Worm (Caenorhabditis elegans): ENCODE results near the gene pro-2.

The pro-2 gene

DNA sequence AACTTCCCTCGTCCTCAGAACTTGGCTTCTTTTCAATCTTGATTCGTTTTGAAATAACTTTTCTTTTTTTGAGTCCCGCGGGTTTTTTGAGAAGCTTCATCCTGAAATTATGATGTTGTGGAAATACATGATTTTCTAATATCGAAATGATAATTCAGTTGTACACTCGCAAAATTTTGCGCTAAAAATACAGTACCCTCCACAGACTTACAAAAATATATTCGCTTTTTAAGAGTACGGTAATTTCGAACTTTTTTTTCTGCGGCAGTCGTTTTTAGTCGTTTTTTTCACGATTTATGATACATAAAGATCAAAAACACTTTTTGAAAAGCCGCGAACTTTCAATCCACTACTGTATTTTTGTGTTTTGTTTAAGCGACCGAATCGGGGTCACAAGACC lies at the start of gene pro-2:
TSS of gene pro-2 (minus strand) at position 101 of the 400 bp plus-strand sequence.
- no peak for TF ChIP-seq ref-1 (GFP tag; conservative IDR thresholded peaks at IDR 0.05)
- no peak for TF ChIP-seq med-1 (GFP tag; optimal IDR thresholded peaks at IDR 0.05; ENCODE audit: insufficient read depth)
- TF ChIP-seq cog-1 (tag; optimal IDR thresholded peaks at IDR 0.05) = no peak
- no peak for TF ChIP-seq flt-1 (GFP tag; IDR thresholded peaks at IDR 0.05)
- TF ChIP-seq tab-1 (GFP tag; IDR thresholded peaks at IDR 0.05) = no peak
- no peak for TF ChIP-seq ztf-29 (GFP tag; IDR thresholded peaks at IDR 0.05)
- no peak for TF ChIP-seq klf-2 (GFP tag; conservative IDR thresholded peaks at IDR 0.05)
- no peak for TF ChIP-seq T22C8.4 (GFP tag; IDR thresholded peaks at IDR 0.05)
- no peak for TF ChIP-seq ztf-23 (GFP tag; IDR thresholded peaks at IDR 0.05)

DNA sequence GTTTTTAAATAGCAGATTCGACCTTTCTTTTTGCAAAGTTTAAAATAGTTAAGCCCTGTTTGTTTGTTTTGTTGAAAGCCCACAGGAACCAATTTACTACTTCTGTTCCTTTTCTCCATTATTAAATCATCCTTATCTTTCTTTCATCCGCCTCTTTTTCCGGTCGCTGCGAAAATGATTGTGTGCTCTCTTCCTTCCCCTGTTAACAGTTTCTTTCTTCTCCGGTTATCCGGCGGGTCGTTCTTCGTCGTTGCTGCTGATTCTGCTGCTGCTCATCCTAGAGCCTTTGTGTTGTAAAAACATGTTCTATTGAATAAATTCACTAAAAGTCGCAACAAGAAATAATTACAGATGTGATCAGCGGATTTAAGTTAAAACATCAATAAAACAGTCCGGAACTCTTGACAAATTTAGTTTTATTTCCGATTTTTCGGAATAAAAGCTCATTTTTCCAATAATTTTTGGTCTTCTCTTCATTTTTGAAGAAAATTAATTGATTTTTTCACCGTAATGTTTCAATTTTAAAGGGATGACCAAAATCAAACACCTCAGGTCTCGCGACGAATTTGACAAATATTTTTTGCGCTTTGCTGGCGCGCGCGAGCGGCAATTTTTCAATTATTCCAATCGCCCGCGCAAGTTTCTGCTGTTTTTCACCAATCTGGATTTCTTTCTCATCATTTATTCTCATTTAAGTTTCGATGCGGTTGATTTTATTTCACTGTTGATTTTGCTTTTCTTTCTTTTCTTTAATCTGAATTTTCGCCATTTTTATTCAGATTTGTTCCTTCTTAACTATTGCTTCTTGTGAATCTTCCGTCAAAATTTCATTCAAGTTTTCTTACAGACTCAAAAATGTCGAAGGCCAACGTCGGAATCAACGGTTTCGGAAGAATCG lies 48.6 kb upstream of the pro-2 start, which contains the start of gene gpd-1:
TSS of gene gpd-1 (plus strand) at position 848 of the 898 bp plus-strand sequence.
- no peak for TF ChIP-seq ztf-23 (GFP tag; IDR thresholded peaks at IDR 0.05)
- no peak for TF ChIP-seq ref-1 (GFP tag; conservative IDR thresholded peaks at IDR 0.05)
- TF ChIP-seq med-1 (GFP tag; optimal IDR thresholded peaks at IDR 0.05; ENCODE audit: insufficient read depth) = no peak
- no peak for TF ChIP-seq ztf-29 (GFP tag; IDR thresholded peaks at IDR 0.05)
- TF ChIP-seq T22C8.4 (GFP tag; IDR thresholded peaks at IDR 0.05) = no peak
- no peak for TF ChIP-seq klf-2 (GFP tag; conservative IDR thresholded peaks at IDR 0.05)
- TF ChIP-seq cog-1 (tag; optimal IDR thresholded peaks at IDR 0.05) = no peak
- no peak for TF ChIP-seq flt-1 (GFP tag; IDR thresholded peaks at IDR 0.05)
- no peak for TF ChIP-seq tab-1 (GFP tag; IDR thresholded peaks at IDR 0.05)

DNA sequence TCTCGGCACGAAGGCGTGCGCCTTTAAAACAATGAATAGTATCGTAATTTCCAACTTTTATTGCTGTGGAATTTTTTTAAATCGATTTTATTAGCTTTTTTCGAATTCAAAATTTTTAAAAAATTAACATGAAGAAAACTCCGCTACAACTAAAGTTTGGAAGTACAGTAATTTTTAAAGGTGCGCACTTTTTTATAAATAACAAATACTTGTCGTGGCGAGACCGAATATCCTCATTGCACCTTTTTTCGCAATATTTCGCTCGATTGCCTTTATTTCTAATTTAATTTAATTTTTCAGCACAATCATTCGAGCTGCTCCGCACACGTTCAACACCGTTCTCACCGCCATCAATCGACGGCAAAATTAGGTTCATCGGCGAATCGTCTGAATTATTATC lies 45.9 kb upstream of the pro-2 start, which contains the start of the genes T09F3.2 and T09F3.7:
TSS of gene T09F3.2 (plus strand) at position 301 of the 400 bp plus-strand sequence.
TSS of gene T09F3.7 (plus strand) at position 315 of the 400 bp plus-strand sequence.
- TF ChIP-seq klf-2 (GFP tag; conservative IDR thresholded peaks at IDR 0.05) (no peak), ztf-23 (GFP tag; IDR thresholded peaks at IDR 0.05) (no peak), T22C8.4 (GFP tag; IDR thresholded peaks at IDR 0.05) (no peak), ztf-29 (GFP tag; IDR thresholded peaks at IDR 0.05) (no peak), flt-1 (GFP tag; IDR thresholded peaks at IDR 0.05) (no peak), med-1 (GFP tag; optimal IDR thresholded peaks at IDR 0.05; ENCODE audit: insufficient read depth) (no peak), tab-1 (GFP tag; IDR thresholded peaks at IDR 0.05) (no peak), ref-1 (GFP tag; conservative IDR thresholded peaks at IDR 0.05) (no peak), cog-1 (tag; optimal IDR thresholded peaks at IDR 0.05) (no peak)

DNA sequence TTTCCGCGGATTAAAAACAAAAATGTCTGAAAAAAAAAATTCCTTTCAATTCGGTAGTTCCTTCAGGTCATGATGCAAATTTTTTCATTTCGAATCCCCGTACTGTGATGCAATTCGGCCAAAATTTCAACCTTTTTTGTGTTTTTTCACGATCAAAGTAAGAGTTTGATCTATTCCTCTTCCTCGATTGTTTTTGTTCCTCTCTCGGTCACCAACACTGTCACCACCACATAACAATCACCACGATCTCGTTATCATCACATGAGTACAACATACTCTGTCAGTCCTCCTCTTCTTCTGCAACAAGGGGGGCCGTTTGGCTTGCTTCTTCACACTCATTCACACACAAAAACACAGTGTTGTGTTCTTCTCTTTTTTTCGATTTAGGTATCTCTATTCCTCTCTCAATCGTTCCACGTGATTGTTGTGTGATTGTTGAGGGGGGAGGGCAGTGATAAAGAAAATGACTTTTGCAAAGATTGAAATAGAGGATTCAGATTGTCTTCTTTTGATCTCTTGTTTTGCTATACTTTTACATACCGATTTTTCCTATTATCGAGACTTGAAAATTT lies 45.4 kb upstream of the pro-2 start:
- TF ChIP-seq ztf-29 (GFP tag; IDR thresholded peaks at IDR 0.05) (no peak), ztf-23 (GFP tag; IDR thresholded peaks at IDR 0.05) (no peak), med-1 (GFP tag; optimal IDR thresholded peaks at IDR 0.05; ENCODE audit: insufficient read depth) (no peak), ref-1 (GFP tag; conservative IDR thresholded peaks at IDR 0.05) (no peak), klf-2 (GFP tag; conservative IDR thresholded peaks at IDR 0.05) (no peak), cog-1 (tag; optimal IDR thresholded peaks at IDR 0.05) (no peak), T22C8.4 (GFP tag; IDR thresholded peaks at IDR 0.05) (no peak), flt-1 (GFP tag; IDR thresholded peaks at IDR 0.05) (no peak)

DNA sequence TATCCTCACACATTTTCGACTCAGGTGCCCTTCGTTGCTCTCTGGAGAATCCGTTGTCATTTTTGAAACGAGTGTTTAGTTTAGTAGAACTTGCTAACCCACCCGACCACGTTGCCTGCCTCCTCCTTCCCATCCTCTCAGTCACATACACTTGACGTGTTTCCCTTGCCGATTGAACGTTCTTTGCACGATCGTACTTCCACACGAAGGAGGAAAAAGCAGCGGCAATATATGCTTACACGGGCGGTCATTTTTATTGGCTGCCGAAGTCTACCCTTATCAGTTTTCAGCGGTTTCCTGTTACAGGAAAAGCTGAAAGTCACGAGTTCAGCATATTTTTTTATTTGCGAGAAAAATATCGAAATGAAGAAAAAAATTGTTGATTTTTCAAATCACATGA lies 44.9 kb upstream of the pro-2 start:
- TF ChIP-seq T22C8.4 (GFP tag; IDR thresholded peaks at IDR 0.05) (no peak), cog-1 (tag; optimal IDR thresholded peaks at IDR 0.05) (no peak), klf-2 (GFP tag; conservative IDR thresholded peaks at IDR 0.05) (no peak), tab-1 (GFP tag; IDR thresholded peaks at IDR 0.05) (no peak), ztf-23 (GFP tag; IDR thresholded peaks at IDR 0.05) (no peak), ref-1 (GFP tag; conservative IDR thresholded peaks at IDR 0.05) (no peak), flt-1 (GFP tag; IDR thresholded peaks at IDR 0.05) (no peak), med-1 (GFP tag; optimal IDR thresholded peaks at IDR 0.05; ENCODE audit: insufficient read depth) (no peak), ztf-29 (GFP tag; IDR thresholded peaks at IDR 0.05) (no peak)

DNA sequence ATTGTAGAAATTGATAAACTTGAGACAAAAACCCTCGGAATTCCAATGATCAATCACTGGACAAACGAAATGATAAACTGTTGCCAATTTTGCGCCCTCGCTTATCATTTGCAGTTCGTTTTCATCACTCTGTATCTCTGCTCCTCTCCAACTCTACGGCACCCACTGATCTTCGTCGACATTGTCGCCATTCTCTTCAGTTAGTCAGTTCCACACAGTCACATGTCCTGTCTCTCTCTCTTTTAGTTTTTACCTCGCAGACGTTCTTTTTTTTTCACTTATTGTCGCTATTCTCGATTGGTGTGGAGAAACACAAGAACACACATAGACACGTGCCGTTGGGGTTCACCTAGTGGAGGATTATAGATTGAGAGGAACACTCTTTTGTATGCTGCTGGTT lies 44.1 kb upstream of the pro-2 start:
- TF ChIP-seq klf-2 (GFP tag; conservative IDR thresholded peaks at IDR 0.05) = no peak
- TF ChIP-seq T22C8.4 (GFP tag; IDR thresholded peaks at IDR 0.05) = no peak
- TF ChIP-seq ref-1 (GFP tag; conservative IDR thresholded peaks at IDR 0.05) = no peak
- TF ChIP-seq ztf-23 (GFP tag; IDR thresholded peaks at IDR 0.05) = no peak
- no peak for TF ChIP-seq ztf-29 (GFP tag; IDR thresholded peaks at IDR 0.05)
- no peak for TF ChIP-seq tab-1 (GFP tag; IDR thresholded peaks at IDR 0.05)
- TF ChIP-seq med-1 (GFP tag; optimal IDR thresholded peaks at IDR 0.05; ENCODE audit: insufficient read depth) = no peak
- no peak for TF ChIP-seq cog-1 (tag; optimal IDR thresholded peaks at IDR 0.05)
- no peak for TF ChIP-seq flt-1 (GFP tag; IDR thresholded peaks at IDR 0.05)

DNA sequence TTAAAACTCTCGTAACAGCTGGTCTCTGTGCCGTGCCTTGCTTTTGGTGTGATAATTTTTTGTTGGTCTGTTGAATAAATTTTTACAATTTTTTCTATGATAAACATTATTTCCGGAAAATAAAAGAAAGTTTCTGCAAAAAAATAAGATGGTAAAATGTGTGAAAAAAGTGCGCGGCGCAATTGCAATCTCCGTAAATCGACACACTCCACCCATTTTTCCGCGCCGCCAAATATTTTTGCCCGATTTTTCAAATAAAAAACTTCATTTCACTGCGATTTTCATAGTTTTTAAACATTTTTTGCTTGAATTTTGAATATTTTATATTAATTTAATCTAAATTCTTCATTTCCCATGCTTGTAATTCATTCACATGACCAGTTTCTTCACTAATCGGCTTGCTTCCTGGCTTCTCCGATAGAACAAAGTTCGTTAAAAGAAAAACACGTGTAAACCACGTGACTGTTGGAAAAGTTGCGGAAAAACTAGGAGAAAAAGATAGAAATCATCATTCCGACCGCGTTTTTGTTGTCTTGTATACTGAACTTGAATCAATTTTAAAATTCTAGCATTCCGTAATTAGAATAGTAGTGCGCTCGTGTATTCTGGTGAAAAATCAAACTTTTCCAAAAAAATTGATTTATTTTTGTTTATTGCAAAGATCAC lies 43.3 kb upstream of the pro-2 start:
- TF ChIP-seq T22C8.4 (GFP tag; IDR thresholded peaks at IDR 0.05) (no peak), flt-1 (GFP tag; IDR thresholded peaks at IDR 0.05) (peak; percentile 77), ztf-29 (GFP tag; IDR thresholded peaks at IDR 0.05) (no peak), ref-1 (GFP tag; conservative IDR thresholded peaks at IDR 0.05) (0 out of 2 replicates have a peak, but pooled peaks have one; percentile 17), med-1 (GFP tag; optimal IDR thresholded peaks at IDR 0.05; ENCODE audit: insufficient read depth) (peak; percentile 60), klf-2 (GFP tag; conservative IDR thresholded peaks at IDR 0.05) (0 out of 2 replicates have a peak, but pooled peaks have one; percentile 30), tab-1 (GFP tag; IDR thresholded peaks at IDR 0.05) (peak; percentile 58; the same call in 1 of the 2 replicates), cog-1 (tag; optimal IDR thresholded peaks at IDR 0.05) (peak; percentile 35), ztf-23 (GFP tag; IDR thresholded peaks at IDR 0.05) (peak; percentile 67; the same call in 1 of the 2 replicates)

DNA sequence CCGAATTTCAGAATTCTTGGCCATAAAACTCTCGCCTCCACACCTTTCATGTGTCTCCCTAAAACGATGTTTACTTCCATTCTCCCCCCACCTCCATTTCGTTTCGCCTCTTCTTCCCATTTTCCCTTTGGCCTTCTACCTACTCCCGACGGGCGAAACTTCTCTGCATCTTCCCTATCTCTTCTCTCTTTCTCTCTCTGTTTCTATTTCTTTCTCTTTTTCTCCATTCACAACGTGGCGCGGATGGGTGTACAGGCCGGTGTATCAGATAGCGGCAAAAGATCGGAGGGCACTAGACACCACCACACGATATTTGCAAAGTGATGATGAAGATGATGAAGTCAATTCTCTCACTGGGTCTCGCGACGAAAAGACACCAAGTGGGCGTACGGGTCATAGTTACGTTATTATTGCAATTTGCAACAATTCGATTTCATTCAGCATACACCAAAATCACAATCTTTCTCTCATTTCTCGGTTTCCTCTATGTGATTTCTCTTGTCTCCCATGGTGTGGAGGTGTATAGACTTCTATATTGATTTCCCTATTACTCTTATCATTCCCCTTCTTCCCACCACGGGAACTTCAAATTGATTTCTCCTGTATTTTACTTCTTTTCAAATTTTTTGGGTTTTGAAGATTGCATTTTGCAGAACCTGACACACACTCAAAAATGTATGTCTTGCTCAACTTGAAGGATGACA lies 39.9 kb upstream of the pro-2 start, which contains the start of gene ztf-27:
TSS of gene ztf-27 (plus strand) at position 654 of the 704 bp plus-strand sequence.
- TF ChIP-seq klf-2 (GFP tag; conservative IDR thresholded peaks at IDR 0.05) (no peak), ref-1 (GFP tag; conservative IDR thresholded peaks at IDR 0.05) (no peak), ztf-23 (GFP tag; IDR thresholded peaks at IDR 0.05) (no peak)

Data from whole organism, midembryonic.